Fruit fly (Drosophila melanogaster) whole organism, pupa: ENCODE data around the gene Ada1-1.

ENCODE experiments used
- CG10348 ChIP-seq: fragments of 200-800 bp; sonication (Bioruptor generic); IDR thresholded peaks from 2 replicates; pipeline ENCODE4 v1.3.6; 2022; ENCODE audit warnings: missing biosample characterization, missing genetic modification characterization
- CG12605 ChIP-seq: fragments of 200-800 bp; sonication (Bioruptor generic); IDR thresholded peaks from 2 replicates; pipeline ENCODE4 v1.3.6; 2022; ENCODE audit warnings: missing biosample characterization, missing genetic modification characterization
- CG13204 ChIP-seq: fragments of 200-800 bp; sonication (Bioruptor generic); optimal IDR thresholded peaks from 2 replicates; lab custom pipeline; 2018; ENCODE audit warnings: missing biosample characterization, mild to moderate bottlenecking, missing genetic modification characterization, moderate library complexity
- CG14655 ChIP-seq: fragments of 200-800 bp; sonication (Bioruptor generic); optimal IDR thresholded peaks from 3 replicates; lab custom pipeline; 2017; ENCODE audit warnings: mild to moderate bottlenecking, missing biosample characterization, missing genetic modification reagents, missing genetic modification characterization
- CG15710 ChIP-seq: fragments of 200-800 bp; sonication (Bioruptor generic); optimal IDR thresholded peaks from 2 replicates; lab custom pipeline; 2018; ENCODE audit warnings: missing biosample characterization, mild to moderate bottlenecking, missing genetic modification characterization, moderate library complexity
- CG17806 ChIP-seq: fragments of 200-800 bp; sonication (Bioruptor generic); optimal IDR thresholded peaks from 2 replicates; lab custom pipeline; 2018; ENCODE audit warnings: missing biosample characterization, mild to moderate bottlenecking, missing genetic modification characterization, moderate library complexity
- CG32121 ChIP-seq: fragments of 200-800 bp; sonication (Bioruptor generic); IDR thresholded peaks from 2 replicates; pipeline ENCODE4 v1.3.6; 2022; ENCODE audit warnings: missing biosample characterization, missing genetic modification characterization
- CG34367 ChIP-seq: fragments of 200-800 bp; sonication (Bioruptor generic); optimal IDR thresholded peaks from 2 replicates; lab custom pipeline; 2018; ENCODE audit warnings: missing biosample characterization, mild to moderate bottlenecking, missing genetic modification characterization
- CG4496 ChIP-seq: fragments of 200-800 bp; sonication (Bioruptor generic); IDR thresholded peaks from 3 replicates; pipeline ENCODE4 v1.3.6; 2022; ENCODE audit warnings: missing biosample characterization, missing genetic modification characterization
- CG8159 ChIP-seq: fragments of 200-800 bp; sonication (Bioruptor generic); optimal IDR thresholded peaks from 3 replicates; lab custom pipeline; 2018; ENCODE audit warnings: missing biosample characterization, mild to moderate bottlenecking, missing genetic modification characterization, moderate library complexity
- CG8301 ChIP-seq: fragments of 200-800 bp; sonication (Bioruptor generic); optimal IDR thresholded peaks from 2 replicates; lab custom pipeline; 2018; ENCODE audit warnings: missing biosample characterization, mild to moderate bottlenecking, missing genetic modification characterization
- CG9948 ChIP-seq: fragments of 200-800 bp; sonication (Bioruptor generic); optimal IDR thresholded peaks from 2 replicates; lab custom pipeline; 2018; ENCODE audit warnings: missing biosample characterization, mild to moderate bottlenecking, missing genetic modification characterization, moderate library complexity
- D1 ChIP-seq: fragments of 200-800 bp; sonication (Bioruptor generic); optimal IDR thresholded peaks from 2 replicates; lab custom pipeline; 2018; ENCODE audit warnings: missing biosample characterization, mild to moderate bottlenecking, missing genetic modification characterization, moderate library complexity
- EcR ChIP-seq: fragments of 200-800 bp; sonication (Bioruptor generic); optimal IDR thresholded peaks from 3 replicates; lab custom pipeline; 2019; ENCODE audit warnings: missing biosample characterization, missing genetic modification characterization, mild to moderate bottlenecking, moderate library complexity, missing genetic modification reagents
- Ets98B ChIP-seq: fragments of 200-800 bp; sonication (Bioruptor generic); IDR thresholded peaks from 2 replicates; pipeline ENCODE4 v1.3.6; 2022; ENCODE audit warnings: missing biosample characterization, missing genetic modification characterization
- Pif1A ChIP-seq: fragments of 200-800 bp; sonication (Bioruptor generic); optimal IDR thresholded peaks from 3 replicates; lab custom pipeline; 2016; ENCODE audit warnings: missing biosample characterization, missing genetic modification characterization
- Pif1B ChIP-seq: fragments of 200-800 bp; sonication (Bioruptor generic); optimal IDR thresholded peaks from 3 replicates; lab custom pipeline; 2016; ENCODE audit warnings: missing biosample characterization, missing genetic modification characterization
- Snoo ChIP-seq: fragments of 200-800 bp; sonication (Bioruptor generic); optimal IDR thresholded peaks from 3 replicates; lab custom pipeline; 2017; ENCODE audit warnings: missing biosample characterization, mild to moderate bottlenecking, missing genetic modification characterization, inconsistent platforms
- fd96Ca ChIP-seq: fragments of 200-800 bp; sonication (Bioruptor generic); IDR thresholded peaks from 3 replicates; pipeline ENCODE4 v1.3.6; 2022; ENCODE audit warnings: missing biosample characterization, missing genetic modification characterization
- gl ChIP-seq: fragments of 200-800 bp; sonication (Bioruptor generic); optimal IDR thresholded peaks from 2 replicates; lab custom pipeline; 2018; ENCODE audit warnings: missing biosample characterization, mild to moderate bottlenecking, missing genetic modification characterization
- rn ChIP-seq: fragments of 200-800 bp; sonication (Bioruptor generic); IDR thresholded peaks from 2 replicates; pipeline ENCODE4 v1.3.6; 2022; ENCODE audit warnings: missing biosample characterization, missing genetic modification characterization

Ada1-1 gene

dm6 chr2L:11960909-11961308 lies 35.7 kb upstream of the Ada1-1 start:
- TF ChIP-seq CG34367 (tag; lab: Kevin White, UChicago): no peak
- no peak for TF ChIP-seq CG17806 (tag; lab: Kevin White, UChicago)
- no peak for TF ChIP-seq EcR (GFP tag; lab: Kevin White, UChicago)
- no peak for TF ChIP-seq CG32121 (GFP tag; lab: Robert Waterston, UW)
- TF ChIP-seq D1: no peak
- no peak for TF ChIP-seq gl (tag; lab: Kevin White, UChicago)
- no peak for TF ChIP-seq Pif1B (GFP tag; lab: Kevin White, UChicago)
- no peak for TF ChIP-seq CG14655 (GFP tag; lab: Kevin White, UChicago)
- TF ChIP-seq Pif1A (GFP tag; lab: Kevin White, UChicago): no peak
- TF ChIP-seq fd96Ca (GFP tag; lab: Robert Waterston, UW): no peak
- TF ChIP-seq rn (GFP tag; lab: Robert Waterston, UW): no peak
- no peak for TF ChIP-seq CG13204 (GFP tag; lab: Kevin White, UChicago)

DNA sequence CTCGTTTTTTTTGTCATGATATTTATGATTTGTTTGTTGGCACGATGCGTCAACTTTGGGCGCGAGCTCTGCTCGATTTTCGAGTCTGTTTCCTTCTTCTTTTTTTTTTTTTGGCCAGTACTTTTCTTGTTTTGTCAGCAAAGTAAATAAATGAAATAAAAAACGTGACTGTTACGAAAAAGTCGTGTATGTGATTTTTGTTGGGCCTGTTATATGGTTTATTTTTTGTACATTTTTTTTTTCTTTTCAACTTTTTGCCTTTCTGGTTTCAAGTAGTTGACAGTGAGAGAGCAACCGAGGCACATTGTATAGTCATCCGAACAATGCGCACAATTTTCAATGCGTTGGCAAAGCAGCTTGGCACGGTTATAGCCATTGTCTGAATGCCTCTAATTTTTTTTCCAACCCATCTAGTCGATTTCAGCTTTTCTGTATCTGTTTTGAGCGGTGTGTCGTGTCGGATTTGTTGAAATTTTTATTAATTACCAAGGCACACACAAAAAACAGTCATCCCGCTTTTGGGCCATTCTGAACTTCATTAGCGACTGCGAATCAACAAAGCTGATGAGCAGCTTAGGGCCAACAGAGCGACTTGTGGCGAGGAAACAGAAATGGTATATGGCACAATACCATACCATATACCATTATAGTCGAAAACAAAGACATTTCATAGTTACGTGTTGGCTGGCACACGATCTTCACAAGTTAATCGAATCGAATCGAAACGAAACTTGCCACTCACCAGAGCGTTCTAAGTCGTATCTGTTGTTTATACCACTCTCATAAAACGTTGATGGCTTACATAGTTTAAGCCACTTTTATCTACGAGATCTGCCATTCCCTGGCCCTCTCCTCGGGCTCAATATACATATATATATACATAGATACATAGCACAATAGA lies 32.9 kb upstream of the Ada1-1 start:
- TF ChIP-seq Snoo (tag; lab: Kevin White, UChicago) (no peak), EcR (GFP tag; lab: Kevin White, UChicago) (no peak), Pif1A (GFP tag; lab: Kevin White, UChicago) (peak; percentile 21), CG15710 (no peak)

dm6 chr2L:11965610-11966594 lies 30.7 kb upstream of the Ada1-1 start:
- TF ChIP-seq CG12605 (GFP tag; lab: Robert Waterston, UW) (no peak), CG32121 (GFP tag; lab: Robert Waterston, UW) (no peak), rn (GFP tag; lab: Robert Waterston, UW) (no peak), CG10348 (GFP tag; lab: Robert Waterston, UW) (no peak), Ets98B (GFP tag; lab: Robert Waterston, UW) (no peak), CG8159 (tag; lab: Kevin White, UChicago) (peak; percentile 67), Pif1B (GFP tag; lab: Kevin White, UChicago) (no peak), CG4496 (GFP tag; lab: Robert Waterston, UW) (no peak), D1 (no peak), CG9948 (peak; percentile 43), Pif1A (GFP tag; lab: Kevin White, UChicago) (no peak), fd96Ca (GFP tag; lab: Robert Waterston, UW) (0 out of 3 replicates have a peak, but pooled peaks have one; percentile 28), CG13204 (GFP tag; lab: Kevin White, UChicago) (no peak), gl (tag; lab: Kevin White, UChicago) (peak; percentile 43), Snoo (tag; lab: Kevin White, UChicago) (peak; percentile 25), CG17806 (tag; lab: Kevin White, UChicago) (peak; percentile 18), EcR (GFP tag; lab: Kevin White, UChicago) (peak; percentile 49), CG34367 (tag; lab: Kevin White, UChicago) (peak; percentile 8), CG8301 (tag; lab: Kevin White, UChicago) (peak; percentile 22), CG15710 (peak; percentile 59), CG14655 (GFP tag; lab: Kevin White, UChicago) (peak; percentile 53)

DNA sequence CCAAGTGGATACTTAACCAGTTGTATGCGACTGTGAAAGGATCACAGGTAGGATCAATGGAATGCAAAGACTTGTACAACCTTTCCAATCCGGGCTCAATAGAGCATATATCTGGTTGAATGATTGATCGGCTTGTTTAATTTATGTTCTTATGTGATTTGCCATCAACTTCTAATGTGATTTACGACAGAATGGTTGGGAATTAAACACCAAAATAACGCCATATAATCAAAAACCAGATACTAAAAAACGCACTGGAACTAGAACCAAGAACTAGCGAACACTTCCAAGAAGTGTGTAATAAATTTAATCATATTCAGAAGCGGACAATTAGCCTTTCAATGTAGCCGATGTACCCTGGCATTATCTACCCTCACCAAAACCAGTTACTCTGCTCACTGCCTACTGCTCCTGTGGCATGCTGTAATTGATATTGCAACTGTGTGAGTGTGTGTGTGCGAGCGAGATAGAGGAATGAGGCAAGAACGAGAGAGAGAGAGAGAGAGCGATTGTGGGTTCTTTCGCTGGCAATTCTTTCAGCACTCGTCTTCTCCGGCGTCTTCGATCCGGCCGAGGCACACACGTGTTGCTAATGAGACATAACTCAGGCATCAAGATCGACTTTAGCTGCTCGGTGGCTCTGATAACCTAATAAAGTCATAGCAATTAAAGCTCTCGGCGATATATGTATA lies 27.9 kb upstream of the Ada1-1 start:
- peak; percentile 39 for TF ChIP-seq Pif1B (GFP tag; lab: Kevin White, UChicago)
- no peak for TF ChIP-seq D1
- TF ChIP-seq Snoo (tag; lab: Kevin White, UChicago): peak; percentile 14
- peak; percentile 46 for TF ChIP-seq CG15710
- peak; percentile 25 for TF ChIP-seq CG13204 (GFP tag; lab: Kevin White, UChicago)
- TF ChIP-seq CG32121 (GFP tag; lab: Robert Waterston, UW): 0 out of 2 replicates have a peak, but pooled peaks have one; percentile 10
- TF ChIP-seq EcR (GFP tag; lab: Kevin White, UChicago): peak; percentile 11
- TF ChIP-seq fd96Ca (GFP tag; lab: Robert Waterston, UW): 0 out of 3 replicates have a peak, but pooled peaks have one; percentile 33
- peak; percentile 67 for TF ChIP-seq CG8159 (tag; lab: Kevin White, UChicago)
- no peak for TF ChIP-seq CG12605 (GFP tag; lab: Robert Waterston, UW)
- peak; percentile 34 for TF ChIP-seq Pif1A (GFP tag; lab: Kevin White, UChicago)
- peak; percentile 58 for TF ChIP-seq CG9948
- TF ChIP-seq CG17806 (tag; lab: Kevin White, UChicago): peak; percentile 47
- TF ChIP-seq CG14655 (GFP tag; lab: Kevin White, UChicago): peak; percentile 81
- TF ChIP-seq CG10348 (GFP tag; lab: Robert Waterston, UW): no peak
- peak; percentile 64 for TF ChIP-seq CG8301 (tag; lab: Kevin White, UChicago)
- TF ChIP-seq CG4496 (GFP tag; lab: Robert Waterston, UW): no peak
- TF ChIP-seq rn (GFP tag; lab: Robert Waterston, UW): no peak
- TF ChIP-seq Ets98B (GFP tag; lab: Robert Waterston, UW): no peak
- TF ChIP-seq gl (tag; lab: Kevin White, UChicago): no peak
- peak; percentile 34 for TF ChIP-seq CG34367 (tag; lab: Kevin White, UChicago)
